Worm (Caenorhabditis elegans) whole organism, L3 larva: ENCODE measurements around the gene dmsr-14.

ENCODE experiments used
- R02D3.7 ChIP-seq: fragments of 150-350 bp; optimal IDR thresholded peaks from 2 replicates; lab custom pipeline; 2014; ENCODE audit warnings: missing biosample characterization, missing genetic modification characterization
- ZK546.5 ChIP-seq: sonication (generic microtip); optimal IDR thresholded peaks from 2 replicates; lab custom pipeline; 2017; ENCODE audit warnings: missing biosample characterization, missing genetic modification characterization
- ama-1 ChIP-seq: fragments of 150-350 bp; optimal IDR thresholded peaks from 2 replicates; lab custom pipeline; 2018
- ceh-82 ChIP-seq: fragments of 150-350 bp; optimal IDR thresholded peaks from 2 replicates; lab custom pipeline; 2014; ENCODE audit warnings: missing biosample characterization, missing genetic modification characterization
- ceh-9 ChIP-seq: sonication (generic microtip); optimal IDR thresholded peaks from 2 replicates; lab custom pipeline; 2018; ENCODE audit warnings: missing biosample characterization, missing genetic modification characterization
- egl-5 ChIP-seq: fragments of 150-350 bp; optimal IDR thresholded peaks from 2 replicates; lab custom pipeline; 2017; ENCODE audit warnings: missing biosample characterization, missing genetic modification reagents, missing genetic modification characterization, inconsistent platforms
- elt-1 ChIP-seq: fragments of 150-350 bp; optimal IDR thresholded peaks from 2 replicates; lab custom pipeline; 2014; ENCODE audit warnings: missing biosample characterization, missing genetic modification characterization
- elt-2 ChIP-seq: sonication (generic microtip); optimal IDR thresholded peaks from 2 replicates; lab custom pipeline; 2016; ENCODE audit warnings: missing genetic modification reagents, mild to moderate bottlenecking, missing genetic modification characterization, missing compliant biosample characterization
- elt-3 ChIP-seq, 3 experiments: fragments of 150-350 bp in 1 of 3; sonication (generic microtip) in 2 of 3; optimal IDR thresholded peaks; 2 replicates in 2 of 3; 4 replicates in 1 of 3; lab custom pipeline; 2014 to 2017; ENCODE audit warnings: missing biosample characterization in 3 of 3, missing genetic modification characterization in 3 of 3
- eor-1 ChIP-seq, 2 experiments: fragments of 150-350 bp; optimal IDR thresholded peaks; 2 replicates each; lab custom pipeline; 2014 to 2018; ENCODE audit warnings: missing biosample characterization in 2 of 2, missing genetic modification characterization in 2 of 2
- fkh-10 ChIP-seq: sonication (generic microtip); optimal IDR thresholded peaks from 2 replicates; lab custom pipeline; 2017; ENCODE audit warnings: missing biosample characterization, missing genetic modification reagents, missing genetic modification characterization
- fkh-2 ChIP-seq: fragments of 150-350 bp; optimal IDR thresholded peaks from 2 replicates; lab custom pipeline; 2014; ENCODE audit warnings: missing biosample characterization, missing genetic modification reagents, missing genetic modification characterization
- fos-1 ChIP-seq: fragments of 150-350 bp; optimal IDR thresholded peaks from 2 replicates; lab custom pipeline; 2014; ENCODE audit warnings: missing biosample characterization, missing genetic modification characterization
- hmg-11 ChIP-seq: sonication (generic microtip); optimal IDR thresholded peaks from 2 replicates; lab custom pipeline; 2016; ENCODE audit warnings: missing genetic modification characterization, missing compliant biosample characterization
- lin-15B ChIP-seq: fragments of 150-350 bp; optimal IDR thresholded peaks from 2 replicates; lab custom pipeline; 2014; ENCODE audit warnings: missing biosample characterization, missing genetic modification characterization
- lin-39 ChIP-seq: fragments of 150-350 bp; optimal IDR thresholded peaks from 2 replicates; lab custom pipeline; 2018; ENCODE audit warnings: missing biosample characterization, missing genetic modification reagents, missing genetic modification characterization
- lsy-12 ChIP-seq: sonication (generic microtip); optimal IDR thresholded peaks from 2 replicates; lab custom pipeline; 2016; ENCODE audit warnings: mild to moderate bottlenecking, missing genetic modification characterization, missing compliant biosample characterization
- mdl-1 ChIP-seq: fragments of 150-350 bp; optimal IDR thresholded peaks from 2 replicates; lab custom pipeline; 2014; ENCODE audit warnings: missing biosample characterization, missing genetic modification characterization
- mml-1 ChIP-seq: fragments of 150-350 bp; sonication (generic microtip); optimal IDR thresholded peaks from 3 replicates; lab custom pipeline; 2014; ENCODE audit warnings: missing biosample characterization, missing genetic modification characterization
- nfya-1 ChIP-seq: sonication (generic microtip); optimal IDR thresholded peaks from 2 replicates; lab custom pipeline; 2017; ENCODE audit warnings: missing genetic modification characterization, mild to moderate bottlenecking, missing compliant biosample characterization, antibody characterized with exemption, moderate library complexity; ENCODE audit not compliant: insufficient read depth
- nhr-11 ChIP-seq: fragments of 150-350 bp; optimal IDR thresholded peaks from 2 replicates; lab custom pipeline; 2014; ENCODE audit warnings: missing biosample characterization, missing genetic modification characterization
- nhr-12 ChIP-seq: fragments of 150-350 bp; optimal IDR thresholded peaks from 2 replicates; lab custom pipeline; 2014; ENCODE audit warnings: missing biosample characterization, missing genetic modification characterization
- nhr-23 ChIP-seq: fragments of 150-350 bp; optimal IDR thresholded peaks from 2 replicates; lab custom pipeline; 2014; ENCODE audit warnings: missing biosample characterization, missing genetic modification reagents, missing genetic modification characterization
- nhr-237 ChIP-seq: fragments of 150-350 bp; optimal IDR thresholded peaks from 2 replicates; lab custom pipeline; 2014; ENCODE audit warnings: missing biosample characterization, missing genetic modification characterization
- nhr-25 ChIP-seq: sonication (generic microtip); optimal IDR thresholded peaks from 2 replicates; lab custom pipeline; 2017; ENCODE audit warnings: missing biosample characterization, missing genetic modification characterization
- nhr-28 ChIP-seq: fragments of 150-350 bp; optimal IDR thresholded peaks from 2 replicates; lab custom pipeline; 2014; ENCODE audit warnings: missing biosample characterization, missing genetic modification characterization
- nhr-43 ChIP-seq: sonication (generic microtip); optimal IDR thresholded peaks from 2 replicates; lab custom pipeline; 2016; ENCODE audit warnings: mild to moderate bottlenecking, missing genetic modification characterization, missing compliant biosample characterization; ENCODE audit not compliant: poor library complexity, severe bottlenecking
- nhr-67 ChIP-seq: fragments of 150-350 bp; optimal IDR thresholded peaks from 2 replicates; lab custom pipeline; 2014; ENCODE audit warnings: missing biosample characterization, missing genetic modification characterization
- nhr-77 ChIP-seq: fragments of 150-350 bp; optimal IDR thresholded peaks from 2 replicates; lab custom pipeline; 2014; ENCODE audit warnings: missing biosample characterization, missing genetic modification characterization
- pha-4 ChIP-seq: fragments of 150-350 bp; optimal IDR thresholded peaks from 2 replicates; lab custom pipeline; 2014; ENCODE audit warnings: missing biosample characterization, missing genetic modification reagents, missing genetic modification characterization
- snpc-4 ChIP-seq: fragments of 150-350 bp; optimal IDR thresholded peaks from 2 replicates; lab custom pipeline; 2014; ENCODE audit warnings: missing biosample characterization, missing genetic modification characterization
- tbx-2 ChIP-seq: sonication (generic microtip); optimal IDR thresholded peaks from 2 replicates; lab custom pipeline; 2016; ENCODE audit warnings: mild to moderate bottlenecking, missing genetic modification characterization, missing compliant biosample characterization
- unc-39 ChIP-seq: sonication (generic microtip); optimal IDR thresholded peaks from 4 replicates; lab custom pipeline; 2017; ENCODE audit warnings: missing biosample characterization, missing genetic modification characterization
- unc-62 ChIP-seq: fragments of 150-350 bp; sonication (generic microtip); optimal IDR thresholded peaks from 4 replicates; lab custom pipeline; 2014; ENCODE audit warnings: missing biosample characterization, missing genetic modification reagents, missing genetic modification characterization
- ztf-11 ChIP-seq: fragments of 150-350 bp; optimal IDR thresholded peaks from 2 replicates; lab custom pipeline; 2014; ENCODE audit warnings: missing biosample characterization, missing genetic modification characterization

The dmsr-14 gene

ce11 chrV:6801850-6802249 is 15.2 kb downstream of the dmsr-14 start, which contains the start of gene dmsr-10:
TSS of gene dmsr-10 (minus strand) at chrV:6801950.
- TF ChIP-seq tbx-2 (tag; lab: Kevin White, UChicago) = no peak
- no peak for TF ChIP-seq ZK546.5 (tag; lab: Kevin White, UChicago)
- TF ChIP-seq mml-1 (tag; lab: Kevin White, UChicago) = no peak
- no peak for TF ChIP-seq ceh-82 (tag; lab: Kevin White, UChicago)
- no peak for TF ChIP-seq nhr-25 (tag; lab: Kevin White, UChicago)
- no peak for TF ChIP-seq elt-1 (tag; lab: Kevin White, UChicago)
- no peak for TF ChIP-seq nhr-43 (tag; lab: Kevin White, UChicago)
- no peak for TF ChIP-seq hmg-11 (tag; lab: Kevin White, UChicago)
- TF ChIP-seq mdl-1 = no peak
- TF ChIP-seq ama-1 (lab: Kevin White, UChicago) = no peak
- TF ChIP-seq unc-62 = no peak
- TF ChIP-seq R02D3.7 (tag; lab: Kevin White, UChicago) = no peak
- no peak for TF ChIP-seq elt-3 (tag; optimal IDR thresholded peaks at IDR 0.05; lab: Kevin White, UChicago)
- no peak for TF ChIP-seq nhr-28 (tag; lab: Kevin White, UChicago)
- TF ChIP-seq elt-2 = no peak

ce11 chrV:6799564-6799963 is 17.5 kb downstream of the dmsr-14 start, which contains the start of gene dmsr-9:
TSS of gene dmsr-9 (minus strand) at chrV:6799664.
- no peak for TF ChIP-seq R02D3.7 (tag; lab: Kevin White, UChicago)

ce11 chrV:6796894-6797293 is 20.2 kb downstream of the dmsr-14 start:
- TF ChIP-seq ama-1 (lab: Kevin White, UChicago) (no peak), nfya-1 (tag; lab: Kevin White, UChicago) (peak; percentile 63), pha-4 (tag; lab: Kevin White, UChicago) (peak; percentile 58), egl-5 (tag; lab: Kevin White, UChicago) (peak; percentile 47), R02D3.7 (tag; lab: Kevin White, UChicago) (peak; percentile 10), ztf-11 (tag; lab: Kevin White, UChicago) (no peak), hmg-11 (tag; lab: Kevin White, UChicago) (peak; percentile 88), fos-1 (tag; lab: Kevin White, UChicago) (no peak), lin-39 (tag; lab: Kevin White, UChicago) (peak; percentile 83), snpc-4 (tag; lab: Kevin White, UChicago) (peak; percentile 11), nhr-77 (no peak), nhr-43 (tag; lab: Kevin White, UChicago) (no peak), nhr-11 (no peak), ceh-9 (tag; lab: Kevin White, UChicago) (no peak), elt-2 (peak; percentile 16), nhr-23 (peak; percentile 65), nhr-237 (tag; lab: Kevin White, UChicago) (no peak)

ce11 chrV:6796264-6796663 is 20.8 kb downstream of the dmsr-14 start:
- no peak for TF ChIP-seq nhr-67 (tag; lab: Kevin White, UChicago)
- no peak for TF ChIP-seq eor-1 (tag; optimal IDR thresholded peaks at IDR 0.05; lab: Kevin White, UChicago)
- no peak for TF ChIP-seq elt-3 (tag; optimal IDR thresholded peaks at IDR 0.05; lab: Kevin White, UChicago)
- no peak for TF ChIP-seq fkh-10 (GFP tag; lab: Kevin White, UChicago)
- TF ChIP-seq elt-1 (tag; lab: Kevin White, UChicago) = no peak
- TF ChIP-seq ZK546.5 (tag; lab: Kevin White, UChicago) = no peak
- no peak for TF ChIP-seq hmg-11 (tag; lab: Kevin White, UChicago)
- no peak for TF ChIP-seq lin-15B
- no peak for TF ChIP-seq fos-1 (tag; lab: Kevin White, UChicago)
- TF ChIP-seq pha-4 (tag; lab: Kevin White, UChicago) = no peak
- no peak for TF ChIP-seq lsy-12
- no peak for TF ChIP-seq unc-39
- no peak for TF ChIP-seq ceh-9 (tag; lab: Kevin White, UChicago)
- no peak for TF ChIP-seq nhr-12
- no peak for TF ChIP-seq fkh-2 (tag; lab: Kevin White, UChicago)
- TF ChIP-seq egl-5 (tag; lab: Kevin White, UChicago) = no peak
- no peak for TF ChIP-seq snpc-4 (tag; lab: Kevin White, UChicago)
- TF ChIP-seq nhr-25 (tag; lab: Kevin White, UChicago) = no peak
- TF ChIP-seq elt-2 = no peak
- TF ChIP-seq mml-1 (tag; lab: Kevin White, UChicago) = no peak
